Worm (Caenorhabditis elegans) whole organism, midembryonic: ENCODE results near the gene glt-5.

Experiments used
- T22C8.4 ChIP-seq: fragments of 200-800 bp; sonication (Bioruptor generic); IDR thresholded peaks from 2 replicates; pipeline ENCODE4 v1.3.6; 2022; ENCODE audit warnings: missing genetic modification characterization, missing compliant biosample characterization
- cog-1 ChIP-seq: sonication (generic microtip); optimal IDR thresholded peaks from 2 replicates; lab custom pipeline; 2016; ENCODE audit warnings: missing genetic modification characterization, missing compliant biosample characterization
- flt-1 ChIP-seq: fragments of 200-800 bp; sonication (Bioruptor generic); IDR thresholded peaks from 2 replicates; pipeline ENCODE4 v1.3.6; 2022; ENCODE audit warnings: missing genetic modification characterization, missing compliant biosample characterization
- klf-2 ChIP-seq: fragments of 200-800 bp; sonication (Bioruptor generic); conservative IDR thresholded peaks from 2 replicates; pipeline ENCODE4 v1.3.6; 2022; ENCODE audit warnings: missing genetic modification reagents, missing genetic modification characterization, missing compliant biosample characterization
- med-1 ChIP-seq: sonication (generic microtip); optimal IDR thresholded peaks from 2 replicates; lab custom pipeline; 2017; ENCODE audit warnings: missing genetic modification characterization, mild to moderate bottlenecking, missing compliant biosample characterization, antibody characterized with exemption, missing genetic modification reagents; ENCODE audit not compliant: insufficient read depth
- ref-1 ChIP-seq: fragments of 200-800 bp; sonication (Bioruptor generic); conservative IDR thresholded peaks from 2 replicates; pipeline ENCODE4 v1.3.6; 2022; ENCODE audit warnings: missing genetic modification reagents, missing genetic modification characterization, missing compliant biosample characterization
- tab-1 ChIP-seq: fragments of 200-800 bp; sonication (Bioruptor generic); IDR thresholded peaks from 2 replicates; pipeline ENCODE4 v1.3.6; 2022; ENCODE audit warnings: missing genetic modification characterization, missing compliant biosample characterization
- ztf-23 ChIP-seq: fragments of 200-800 bp; sonication (Bioruptor generic); IDR thresholded peaks from 2 replicates; pipeline ENCODE4 v1.3.6; 2022; ENCODE audit warnings: missing genetic modification reagents, missing genetic modification characterization, missing compliant biosample characterization
- ztf-29 ChIP-seq: fragments of 200-800 bp; sonication (Bioruptor generic); IDR thresholded peaks from 2 replicates; pipeline ENCODE4 v1.3.6; 2022; ENCODE audit warnings: missing genetic modification reagents, missing genetic modification characterization, missing compliant biosample characterization

Gene glt-5

ce11 chrII:9662797-9663196, 45.9 kb downstream of the glt-5 start, which contains the start of gene cyp-13A10:
TSS of gene cyp-13A10 (minus strand) at chrII:9662884.
- TF ChIP-seq ztf-29 (no peak), ztf-23 (GFP tag; lab: Robert Waterston, UW) (no peak), med-1 (no peak), tab-1 (GFP tag; lab: Robert Waterston, UW) (no peak), flt-1 (no peak), cog-1 (tag; lab: Kevin White, UChicago) (no peak), T22C8.4 (no peak)

DNA sequence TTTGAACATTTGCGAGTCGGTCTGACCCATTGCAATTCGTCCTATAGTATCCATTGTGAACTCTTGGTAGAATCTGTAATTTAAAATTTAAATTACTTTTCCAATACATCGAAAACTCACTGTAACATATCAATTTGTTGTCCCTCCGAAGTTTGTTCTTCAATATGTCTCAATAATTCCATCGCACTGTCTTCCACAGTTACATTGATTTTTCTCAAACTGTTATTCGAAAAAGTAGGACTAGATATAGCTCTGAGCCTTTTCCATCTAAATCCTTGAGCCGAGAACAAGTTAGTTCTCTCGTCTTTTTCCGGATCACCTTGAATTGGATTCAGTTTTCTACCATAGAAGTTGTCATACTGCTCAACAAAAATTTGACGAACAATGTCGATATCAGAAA, 46.5 kb downstream of the glt-5 start:
- TF ChIP-seq med-1 (no peak), tab-1 (GFP tag; lab: Robert Waterston, UW) (no peak), T22C8.4 (no peak), ref-1 (GFP tag; lab: Robert Waterston, UW) (no peak), ztf-29 (no peak), cog-1 (tag; lab: Kevin White, UChicago) (no peak), flt-1 (no peak), ztf-23 (GFP tag; lab: Robert Waterston, UW) (no peak), klf-2 (no peak)

- TF ChIP-seq flt-1 (no peak), ztf-29 (no peak), ref-1 (GFP tag; lab: Robert Waterston, UW) (no peak), klf-2 (no peak), med-1 (no peak), T22C8.4 (no peak), tab-1 (GFP tag; lab: Robert Waterston, UW) (no peak), cog-1 (tag; lab: Kevin White, UChicago) (no peak), ztf-23 (GFP tag; lab: Robert Waterston, UW) (no peak)
Measured at ce11 chrII:9660379-9660778, 48.3 kb downstream of the glt-5 start, which contains the start of gene ZK1320.3. TSS of gene ZK1320.3 (minus strand) at chrII:9660419.

DNA sequence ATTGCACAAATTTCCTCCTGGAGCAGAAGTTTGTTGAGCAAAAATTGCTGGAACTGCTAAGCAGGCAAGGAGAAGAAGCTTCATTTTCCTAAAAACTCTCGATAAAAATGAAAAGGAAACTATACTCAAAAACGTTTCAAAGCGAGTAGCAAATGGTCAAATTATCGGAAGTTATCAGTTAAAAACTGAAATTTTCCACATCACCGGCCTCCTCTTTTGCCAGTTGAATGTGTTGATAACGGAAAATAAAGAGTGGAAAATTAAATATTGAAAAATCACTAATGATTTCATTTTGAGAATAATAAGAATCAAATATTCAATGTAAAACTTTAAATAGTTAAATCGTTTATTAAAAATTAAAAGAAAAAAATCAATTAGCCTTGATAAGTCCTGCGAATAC, 49.8 kb downstream of the glt-5 start, which contains the start of gene ZK1320.2:
ZK1320.2 (minus strand) TSS at position 88 of the 400 bp plus-strand sequence.
- no peak for TF ChIP-seq cog-1 (tag; lab: Kevin White, UChicago)
- TF ChIP-seq ref-1 (GFP tag; lab: Robert Waterston, UW) = no peak
- TF ChIP-seq tab-1 (GFP tag; lab: Robert Waterston, UW) = no peak
- no peak for TF ChIP-seq klf-2
- TF ChIP-seq med-1 = no peak
- no peak for TF ChIP-seq T22C8.4
- TF ChIP-seq ztf-23 (GFP tag; lab: Robert Waterston, UW) = no peak
- TF ChIP-seq ztf-29 = no peak
- TF ChIP-seq flt-1 = no peak
